Worm (Caenorhabditis elegans) whole organism, L3 larva: ENCODE data around the gene ugt-62.

ENCODE experiments used
- eor-1 ChIP-seq, 2 experiments: fragments of 150-350 bp; optimal IDR thresholded peaks; 2 replicates each; lab custom pipeline; 2014 to 2018; ENCODE audit warnings: missing biosample characterization in 2 of 2, missing genetic modification characterization in 2 of 2
- mdl-1 ChIP-seq: fragments of 150-350 bp; optimal IDR thresholded peaks from 2 replicates; lab custom pipeline; 2014; ENCODE audit warnings: missing biosample characterization, missing genetic modification characterization
- nfya-1 ChIP-seq: sonication (generic microtip); optimal IDR thresholded peaks from 2 replicates; lab custom pipeline; 2017; ENCODE audit warnings: missing genetic modification characterization, mild to moderate bottlenecking, missing compliant biosample characterization, antibody characterized with exemption, moderate library complexity; ENCODE audit not compliant: insufficient read depth
- nhr-25 ChIP-seq: sonication (generic microtip); optimal IDR thresholded peaks from 2 replicates; lab custom pipeline; 2017; ENCODE audit warnings: missing biosample characterization, missing genetic modification characterization
- pha-4 ChIP-seq: fragments of 150-350 bp; optimal IDR thresholded peaks from 2 replicates; lab custom pipeline; 2014; ENCODE audit warnings: missing biosample characterization, missing genetic modification reagents, missing genetic modification characterization
- pqm-1 ChIP-seq: fragments of 150-350 bp; optimal IDR thresholded peaks from 2 replicates; lab custom pipeline; 2017; ENCODE audit warnings: missing biosample characterization, missing genetic modification characterization, inconsistent platforms
- zag-1 ChIP-seq: fragments of 150-350 bp; optimal IDR thresholded peaks from 2 replicates; lab custom pipeline; 2014; ENCODE audit warnings: missing biosample characterization, missing genetic modification characterization

DNA sequence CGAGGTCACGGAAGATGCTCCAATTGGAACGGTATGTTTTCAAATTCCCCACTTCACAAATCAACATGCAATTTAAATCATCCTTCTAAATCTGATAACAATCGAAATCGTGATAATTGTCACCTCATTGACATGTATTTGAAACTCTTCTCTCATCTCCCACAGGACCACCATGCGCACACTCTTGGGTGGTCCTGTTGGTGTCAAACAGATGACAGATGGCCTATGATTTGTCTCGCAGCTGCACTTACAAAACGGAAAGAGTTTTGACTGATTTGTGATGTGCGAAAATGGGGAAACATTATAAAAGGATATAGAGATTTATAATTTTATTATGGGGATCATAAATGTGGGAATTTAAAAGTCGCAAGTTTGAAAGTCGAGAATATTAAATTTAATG is 17.0 kb downstream of the ugt-62 start:
- TF ChIP-seq nhr-25 (tag; lab: Kevin White, UChicago) = no peak
- no peak for TF ChIP-seq zag-1 (tag; lab: Kevin White, UChicago)
- TF ChIP-seq mdl-1 (tag; lab: Kevin White, UChicago) = no peak
- TF ChIP-seq nfya-1 = no peak
- no peak for TF ChIP-seq eor-1 (tag; optimal IDR thresholded peaks at IDR 0.05; lab: Kevin White, UChicago)
- no peak for TF ChIP-seq pqm-1 (tag; lab: Kevin White, UChicago)
- no peak for TF ChIP-seq pha-4 (tag; lab: Kevin White, UChicago)
